Worm (Caenorhabditis elegans): ENCODE measurements around the gene egas-4.
A peak's percentile ranks its signal among the peaks of the same experiment; 100 is the strongest.

The egas-4 gene

DNA sequence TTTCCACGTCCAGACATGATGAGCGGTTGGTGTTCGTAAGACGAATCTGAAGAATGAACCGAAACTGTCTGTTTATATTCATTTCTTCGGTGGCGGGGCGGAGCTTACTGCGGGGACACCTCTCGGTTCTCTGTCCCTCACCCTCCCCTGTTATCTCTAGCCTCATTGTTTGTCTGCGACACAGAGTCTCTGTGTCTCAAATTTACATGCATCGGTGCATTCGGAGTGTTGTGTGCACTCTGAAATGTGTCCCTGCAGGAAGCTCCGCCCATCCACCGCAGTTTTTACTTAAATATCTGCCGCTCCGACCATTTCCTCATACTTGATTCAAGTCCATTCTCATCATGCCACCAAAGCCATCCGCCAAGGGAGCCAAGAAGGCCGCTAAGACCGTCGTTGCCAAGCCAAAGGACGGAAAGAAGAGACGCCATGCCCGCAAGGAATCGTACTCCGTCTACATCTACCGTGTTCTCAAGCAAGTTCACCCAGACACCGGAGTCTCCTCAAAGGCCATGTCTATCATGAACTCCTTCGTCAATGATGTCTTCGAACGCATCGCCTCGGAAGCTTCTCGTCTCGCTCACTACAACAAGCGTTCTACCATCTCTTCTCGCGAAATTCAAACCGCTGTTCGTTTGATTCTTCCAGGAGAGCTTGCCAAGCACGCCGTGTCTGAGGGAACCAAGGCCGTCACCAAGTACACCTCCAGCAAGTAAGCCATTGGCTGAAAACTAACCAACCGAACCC is 11.3 kb downstream of the egas-4 start, which contains the start of the genes his-61 and his-62 (continued):
- TF ChIP-seq dmd-4 (tag; optimal IDR thresholded peaks at IDR 0.05; ENCODE audit: borderline replicate concordance) (peak; percentile 39), unc-42 (tag; optimal IDR thresholded peaks at IDR 0.05) (peak; percentile 43), ceh-45 (GFP tag; IDR thresholded peaks at IDR 0.05) (peak; percentile 66; the same call in 1 of the 2 replicates), ztf-16 (tag; optimal IDR thresholded peaks at IDR 0.05) (peak; percentile 44), ttx-3 (tag; optimal IDR thresholded peaks at IDR 0.05) (no peak), unc-86 (tag; optimal IDR thresholded peaks at IDR 0.05) (peak; percentile 65), T23F11.4 (GFP tag; optimal IDR thresholded peaks at IDR 0.05) (no peak), sox-4 (tag; optimal IDR thresholded peaks at IDR 0.05) (no peak), hlh-6 (tag; optimal IDR thresholded peaks at IDR 0.05) (peak; percentile 36), hlh-8 (tag; optimal IDR thresholded peaks at IDR 0.05) (no peak), lim-6 (tag; optimal IDR thresholded peaks at IDR 0.05) (no peak), fkh-10 (GFP tag; optimal IDR thresholded peaks at IDR 0.05) (no peak), odd-2 (tag; optimal IDR thresholded peaks at IDR 0.05) (no peak), lin-11 (tag; optimal IDR thresholded peaks at IDR 0.05) (no peak), ama-1 (optimal IDR thresholded peaks at IDR 0.05) (no peak), syd-9 (tag; optimal IDR thresholded peaks at IDR 0.05) (peak; percentile 2), ceh-48 (tag; optimal IDR thresholded peaks at IDR 0.05) (no peak), ceh-31 (tag; optimal IDR thresholded peaks at IDR 0.05) (peak; percentile 95), zip-5 (tag; optimal IDR thresholded peaks at IDR 0.05) (no peak), tbx-2 (tag; optimal IDR thresholded peaks at IDR 0.05) (peak; percentile 88), sdc-2 (tag; optimal IDR thresholded peaks at IDR 0.05) (peak; percentile 50), C38D4.7 (GFP tag; optimal IDR thresholded peaks at IDR 0.05) (no peak), ceh-22 (tag; optimal IDR thresholded peaks at IDR 0.05) (no peak), madf-2 (tag; optimal IDR thresholded peaks at IDR 0.05) (peak; percentile 46), mec-3 (tag; optimal IDR thresholded peaks at IDR 0.05; ENCODE audit: borderline replicate concordance) (no peak), sox-2 (GFP tag; IDR thresholded peaks at IDR 0.05) (peak; percentile 90)

DNA sequence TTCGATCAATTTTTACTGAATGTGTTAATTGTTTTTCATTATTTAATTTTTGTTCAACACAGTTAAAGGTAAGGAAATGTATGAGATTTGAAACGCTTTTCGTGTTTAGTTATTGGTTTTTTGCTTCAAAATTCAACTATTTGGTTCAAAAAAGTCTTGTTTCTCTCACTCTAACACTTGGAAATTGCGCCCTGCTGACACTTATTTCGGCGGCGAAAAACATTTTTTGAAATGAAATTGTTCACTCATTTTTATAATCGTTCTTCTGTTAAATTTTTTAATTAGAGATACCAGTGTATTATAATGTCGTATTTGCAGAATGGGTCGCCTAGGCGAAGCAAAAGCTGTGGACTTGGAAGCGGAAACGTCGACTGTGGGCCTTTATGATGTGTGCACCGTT is 19.5 kb downstream of the egas-4 start, which contains the start of gene rod-1:
Gene rod-1 (plus strand): TSS at position 319 of the 400 bp plus-strand sequence.
- TF ChIP-seq ceh-45 (GFP tag; IDR thresholded peaks at IDR 0.05) (no peak), unc-55 (GFP tag; optimal IDR thresholded peaks at IDR 0.05) (no peak), ceh-22 (tag; optimal IDR thresholded peaks at IDR 0.05) (no peak), rnt-1 (tag; optimal IDR thresholded peaks at IDR 0.05) (no peak), ceh-14 (tag; optimal IDR thresholded peaks at IDR 0.05) (no peak), nhr-11 (tag; optimal IDR thresholded peaks at IDR 0.05) (no peak), hlh-30 (tag; optimal IDR thresholded peaks at IDR 0.05; ENCODE audit: insufficient read depth) (no peak), hlh-6 (tag; optimal IDR thresholded peaks at IDR 0.05) (no peak), ceh-19 (GFP tag; optimal IDR thresholded peaks at IDR 0.05) (no peak)

DNA sequence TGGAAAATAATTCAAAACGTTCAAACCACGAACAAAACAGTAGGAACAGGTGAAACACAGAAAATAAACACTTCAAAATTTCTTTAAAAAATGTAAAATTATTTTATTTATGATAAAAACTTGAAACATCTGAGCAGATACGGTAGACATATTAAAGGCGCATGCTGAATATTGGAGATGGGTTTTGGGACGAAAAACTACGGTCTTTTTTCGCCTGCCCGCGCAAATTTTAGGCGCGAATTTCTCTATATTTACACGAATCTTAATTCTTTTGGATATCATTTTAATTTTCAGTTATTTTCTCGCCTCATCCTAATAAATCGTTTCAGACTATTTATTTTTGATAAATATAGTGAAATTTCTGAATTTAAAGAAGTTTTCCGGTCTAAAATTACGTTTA is 20.0 kb downstream of the egas-4 start:
- no peak for TF ChIP-seq nhr-11 (tag; optimal IDR thresholded peaks at IDR 0.05)
- TF ChIP-seq tbx-7 (tag; optimal IDR thresholded peaks at IDR 0.05), result no peak
- TF ChIP-seq ceh-22 (tag; optimal IDR thresholded peaks at IDR 0.05), result no peak
- TF ChIP-seq pros-1 (tag; optimal IDR thresholded peaks at IDR 0.05), result no peak
- no peak for TF ChIP-seq hlh-30 (tag; optimal IDR thresholded peaks at IDR 0.05; ENCODE audit: insufficient read depth)
- TF ChIP-seq nhr-232 (tag; optimal IDR thresholded peaks at IDR 0.05), result no peak
- no peak for TF ChIP-seq lin-11 (tag; optimal IDR thresholded peaks at IDR 0.05)
- TF ChIP-seq nfya-1 (tag; optimal IDR thresholded peaks at IDR 0.05), result no peak
- TF ChIP-seq ceh-30 (tag; optimal IDR thresholded peaks at IDR 0.05), result no peak
- TF ChIP-seq dve-1 (tag; optimal IDR thresholded peaks at IDR 0.05), result no peak
- TF ChIP-seq npax-4 (tag; optimal IDR thresholded peaks at IDR 0.05), result no peak
- no peak for TF ChIP-seq zip-5 (tag; optimal IDR thresholded peaks at IDR 0.05)
- no peak for TF ChIP-seq ceh-45 (GFP tag; IDR thresholded peaks at IDR 0.05)
- TF ChIP-seq sox-2 (GFP tag; IDR thresholded peaks at IDR 0.05), result no peak

Measured in whole organism, late embryonic.